Fruit fly (Drosophila melanogaster): Measurements from ENCODE around the gene Abcd3.

- TF ChIP-seq Hr96 (GFP tag; optimal IDR thresholded peaks at IDR 0.05) (no peak), ovo (GFP tag; optimal IDR thresholded peaks at IDR 0.05) (no peak), tj (GFP tag; optimal IDR thresholded peaks at IDR 0.05) (no peak), cnc (optimal IDR thresholded peaks at IDR 0.05) (no peak), CG12768 (GFP tag; optimal IDR thresholded peaks at IDR 0.05) (no peak), CG7101 (tag; optimal IDR thresholded peaks at IDR 0.05) (no peak), kay (GFP tag; ENCODE audit: borderline replicate concordance) (no peak), CG1620 (GFP tag; optimal IDR thresholded peaks at IDR 0.05) (no peak), CG14711 (tag; optimal IDR thresholded peaks at IDR 0.05) (no peak), bab1 (GFP tag; optimal IDR thresholded peaks at IDR 0.05) (no peak), CG5204 (GFP tag; optimal IDR thresholded peaks at IDR 0.05) (no peak), Crg-1 (GFP tag; optimal IDR thresholded peaks at IDR 0.05) (no peak)
Measured at dm6 chrX:19753710-19754109, 3.1 kb downstream of the Abcd3 start.

All from whole organism, adult.